Worm (Caenorhabditis elegans) whole organism, early embryonic: ENCODE data around the gene ceh-14.
A peak's percentile ranks its signal among the peaks of the same experiment; 100 is the strongest.

Experiments
- B0310.2 ChIP-seq: sonication (generic microtip); optimal IDR thresholded peaks from 2 replicates; lab custom pipeline; 2016; ENCODE audit warnings: mild to moderate bottlenecking, missing genetic modification characterization, missing compliant biosample characterization
- F13C5.2 ChIP-seq: sonication (generic microtip); optimal IDR thresholded peaks from 2 replicates; lab custom pipeline; 2017; ENCODE audit warnings: mild to moderate bottlenecking, missing genetic modification characterization, inconsistent platforms, missing compliant biosample characterization
- aly-1 ChIP-seq: sonication (generic microtip); optimal IDR thresholded peaks from 2 replicates; lab custom pipeline; 2016; ENCODE audit warnings: missing genetic modification characterization, missing compliant biosample characterization
- ama-1 ChIP-seq: fragments of 150-350 bp; optimal IDR thresholded peaks from 2 replicates; lab custom pipeline; 2014
- ceh-13 ChIP-seq: fragments of 200-800 bp; sonication (Bioruptor generic); optimal IDR thresholded peaks from 2 replicates; lab custom pipeline; 2018; ENCODE audit warnings: mild to moderate bottlenecking, missing genetic modification characterization, missing compliant biosample characterization
- ceh-36 ChIP-seq: sonication (generic microtip); optimal IDR thresholded peaks from 2 replicates; lab custom pipeline; 2016; ENCODE audit warnings: missing genetic modification characterization, inconsistent platforms, missing compliant biosample characterization
- ets-7 ChIP-seq: sonication (generic microtip); optimal IDR thresholded peaks from 2 replicates; lab custom pipeline; 2016; ENCODE audit warnings: missing genotype, missing genetic modification characterization, missing compliant biosample characterization
- flt-1 ChIP-seq: fragments of 200-800 bp; sonication (Bioruptor generic); IDR thresholded peaks from 2 replicates; pipeline ENCODE4 v1.3.6; 2022; ENCODE audit warnings: missing genetic modification characterization, missing compliant biosample characterization
- hmbx-1 ChIP-seq: sonication (generic microtip); optimal IDR thresholded peaks from 2 replicates; lab custom pipeline; 2016; ENCODE audit warnings: mild to moderate bottlenecking, missing genetic modification characterization, missing compliant biosample characterization
- hmg-4 ChIP-seq: fragments of 200-800 bp; sonication (Bioruptor generic); optimal IDR thresholded peaks from 2 replicates; lab custom pipeline; 2018; ENCODE audit warnings: mild to moderate bottlenecking, missing genetic modification characterization, missing compliant biosample characterization
- hnd-1 ChIP-seq: sonication (generic microtip); optimal IDR thresholded peaks from 2 replicates; lab custom pipeline; 2016; ENCODE audit warnings: missing genetic modification characterization, missing compliant biosample characterization
- pes-1 ChIP-seq: fragments of 200-800 bp; sonication (Bioruptor generic); IDR thresholded peaks from 2 replicates; pipeline ENCODE4 v1.3.6; 2022; ENCODE audit warnings: missing genetic modification reagents, missing genetic modification characterization, missing compliant biosample characterization
- scrt-1 ChIP-seq: fragments of 200-800 bp; sonication (Bioruptor generic); IDR thresholded peaks from 2 replicates; pipeline ENCODE4 v1.3.6; 2022; ENCODE audit warnings: missing genetic modification characterization, missing compliant biosample characterization
- sea-1 ChIP-seq: fragments of 200-800 bp; sonication (Bioruptor generic); conservative IDR thresholded peaks from 2 replicates; pipeline ENCODE4 v1.3.6; 2022; ENCODE audit warnings: missing genetic modification characterization, missing compliant biosample characterization
- tbx-11 ChIP-seq: fragments of 200-800 bp; sonication (Bioruptor generic); IDR thresholded peaks from 2 replicates; pipeline ENCODE4 v1.3.6; 2022; ENCODE audit warnings: missing genetic modification characterization, missing compliant biosample characterization
- tbx-37 ChIP-seq: fragments of 200-800 bp; sonication (Bioruptor generic); conservative IDR thresholded peaks from 2 replicates; pipeline ENCODE4 v1.3.6; 2022; ENCODE audit warnings: missing genetic modification reagents, missing genetic modification characterization, missing compliant biosample characterization
- tra-4 ChIP-seq: sonication (generic microtip); optimal IDR thresholded peaks from 2 replicates; lab custom pipeline; 2017; ENCODE audit warnings: missing genetic modification characterization, missing compliant biosample characterization

ceh-14 gene

DNA sequence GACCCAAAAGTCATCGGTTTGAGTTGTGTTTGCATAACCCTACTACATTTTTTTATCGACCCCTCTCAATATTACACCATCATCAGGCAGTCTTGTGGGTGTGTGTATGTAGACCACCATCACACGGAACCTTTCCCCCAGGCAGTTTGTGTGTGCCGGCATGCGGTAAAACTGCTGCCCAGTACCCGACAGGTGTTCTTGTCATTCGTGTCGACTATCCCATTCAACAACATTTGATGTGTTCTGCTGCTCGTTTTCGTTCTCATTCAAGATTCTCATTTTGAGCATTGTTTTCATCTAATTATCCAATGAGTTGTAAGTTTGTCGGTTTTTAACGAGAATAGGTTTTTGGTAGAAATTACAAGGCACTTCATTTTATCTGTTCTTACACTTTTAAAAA is 9.9 kb downstream of the ceh-14 start:
- TF ChIP-seq hmg-4 (no peak), B0310.2 (tag; lab: Kevin White, UChicago) (no peak), scrt-1 (GFP tag; lab: Robert Waterston, UW) (0 out of 2 replicates have a peak, but pooled peaks have one; percentile 40), F13C5.2 (tag; lab: Kevin White, UChicago) (no peak)

DNA sequence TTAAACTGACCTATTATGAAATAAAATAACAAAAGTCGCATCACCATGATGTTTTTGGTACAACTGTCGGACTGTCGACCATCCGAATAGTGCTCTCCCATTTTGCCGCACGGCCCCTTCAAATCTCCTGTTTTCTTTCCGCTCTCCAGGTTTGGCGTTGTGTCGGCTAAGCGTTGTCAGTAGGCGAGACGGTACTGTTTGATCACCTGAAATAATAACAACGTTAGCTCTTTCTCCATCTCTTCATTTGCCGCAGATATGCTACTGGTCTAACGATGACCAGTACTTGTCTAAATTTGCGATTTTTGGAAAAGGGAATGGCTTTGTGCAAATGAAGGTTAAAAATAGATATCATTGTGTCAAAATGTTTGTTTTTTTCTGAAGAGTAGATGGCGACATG is 13.0 kb downstream of the ceh-14 start, which contains the start of gene chts-1:
Gene chts-1, minus strand, starts transcription at position 101 of the 400 bp plus-strand sequence.
- TF ChIP-seq ets-7 (tag; lab: Kevin White, UChicago) (no peak), F13C5.2 (tag; lab: Kevin White, UChicago) (no peak), sea-1 (GFP tag; lab: Robert Waterston, UW) (no peak), ama-1 (lab: Kevin White, UChicago) (no peak), tra-4 (tag; lab: Kevin White, UChicago) (no peak), flt-1 (no peak), tbx-37 (GFP tag; lab: Robert Waterston, UW) (no peak), tbx-11 (GFP tag; lab: Robert Waterston, UW) (no peak), B0310.2 (tag; lab: Kevin White, UChicago) (no peak), hmbx-1 (no peak), aly-1 (no peak), hmg-4 (no peak)

DNA sequence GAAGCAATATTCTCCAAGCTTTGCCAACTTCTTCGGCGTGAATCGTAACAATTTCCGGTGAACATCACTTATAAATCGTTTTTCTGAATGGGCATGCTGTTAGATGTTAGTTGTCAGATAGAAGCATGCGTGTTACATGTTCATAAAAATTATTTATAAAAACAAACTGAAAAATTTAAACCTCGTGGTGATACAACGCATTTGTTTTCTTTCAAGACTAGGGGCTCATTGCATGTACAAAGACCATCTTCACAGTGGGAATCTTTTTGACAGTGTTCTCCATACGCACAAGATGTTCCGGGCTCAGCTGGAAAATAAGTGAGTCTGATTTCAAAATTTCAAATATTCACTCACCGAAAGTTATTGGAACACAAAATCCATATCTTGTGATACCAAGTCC is 19.8 kb downstream of the ceh-14 start:
- TF ChIP-seq aly-1 (no peak), hmbx-1 (no peak), F13C5.2 (tag; lab: Kevin White, UChicago) (no peak), ceh-13 (no peak), hmg-4 (no peak), ceh-36 (no peak), ets-7 (tag; lab: Kevin White, UChicago) (no peak), sea-1 (GFP tag; lab: Robert Waterston, UW) (no peak), B0310.2 (tag; lab: Kevin White, UChicago) (no peak), ama-1 (lab: Kevin White, UChicago) (no peak), hnd-1 (no peak), tra-4 (tag; lab: Kevin White, UChicago) (no peak), tbx-11 (GFP tag; lab: Robert Waterston, UW) (no peak), flt-1 (no peak), tbx-37 (GFP tag; lab: Robert Waterston, UW) (no peak), pes-1 (GFP tag; lab: Robert Waterston, UW) (no peak), scrt-1 (GFP tag; lab: Robert Waterston, UW) (no peak)

DNA sequence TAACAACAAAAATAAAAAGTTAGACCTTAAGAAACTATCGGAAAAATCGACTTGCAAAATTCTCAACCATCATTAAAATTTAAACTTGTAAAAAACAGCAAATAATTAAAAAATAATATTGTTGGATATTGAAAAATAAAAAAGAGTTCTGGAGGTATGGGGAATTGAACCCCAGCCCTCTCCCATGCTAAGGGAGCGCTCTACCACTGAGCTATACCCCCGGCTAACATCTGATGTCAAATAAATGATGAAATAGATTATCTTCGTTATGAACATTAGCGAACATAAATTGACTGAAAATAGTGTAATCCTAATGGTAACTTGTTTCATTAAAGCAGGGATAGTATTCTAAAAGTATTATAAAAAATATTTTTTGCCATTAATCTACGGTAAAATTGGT is 25.4 kb downstream of the ceh-14 start:
- 0 out of 2 replicates have a peak, but pooled peaks have one; percentile 39 for TF ChIP-seq flt-1
- no peak for TF ChIP-seq ceh-13
- no peak for TF ChIP-seq hmbx-1

DNA sequence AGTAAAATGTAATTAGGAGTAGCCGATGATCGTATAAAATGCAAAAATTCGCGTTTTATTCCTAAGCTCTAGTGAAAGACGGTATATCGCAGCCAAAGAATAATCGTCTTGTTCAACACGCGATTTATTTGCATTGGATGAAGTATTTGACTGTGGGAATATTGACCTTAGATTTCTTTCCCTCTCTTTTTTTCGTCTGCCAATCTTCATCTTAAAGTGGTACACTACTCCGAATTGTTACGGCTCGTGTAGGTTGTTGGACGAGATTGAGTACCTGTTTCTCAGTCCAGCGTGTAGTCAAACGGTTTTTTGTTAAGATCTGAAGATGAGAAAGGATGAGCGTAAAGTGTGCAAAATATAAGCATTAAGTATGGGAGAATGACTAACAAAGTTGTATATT is 26.0 kb downstream of the ceh-14 start, which contains the start of gene lgc-11:
Gene lgc-11, minus strand, starts transcription at position 101 of the 400 bp plus-strand sequence.
- TF ChIP-seq hnd-1: no peak

DNA sequence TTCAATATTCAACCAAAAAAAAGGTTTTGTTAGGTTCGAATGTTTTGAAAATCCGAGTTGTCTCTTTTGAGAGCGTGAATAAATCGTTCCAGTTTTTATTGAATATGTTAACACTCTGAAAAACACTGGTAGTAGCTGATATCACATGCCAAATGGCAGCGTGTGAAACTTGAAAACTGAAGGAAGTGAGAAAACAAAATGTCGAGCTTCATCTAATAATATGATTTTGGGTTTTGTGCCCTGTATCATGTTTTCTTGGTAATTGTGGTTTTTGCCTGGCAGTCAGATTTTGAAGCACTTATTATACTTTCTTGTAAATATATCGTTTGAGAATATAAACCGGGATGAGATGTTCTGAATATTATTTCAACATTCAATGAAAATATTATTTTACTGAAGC is 29.7 kb downstream of the ceh-14 start, which contains the start of gene F48E3.6:
Gene F48E3.6, minus strand, starts transcription at position 101 of the 400 bp plus-strand sequence.
- no peak for TF ChIP-seq ceh-13
- TF ChIP-seq hnd-1: no peak
- TF ChIP-seq ama-1 (lab: Kevin White, UChicago): no peak
- no peak for TF ChIP-seq ceh-36
- TF ChIP-seq F13C5.2 (tag; lab: Kevin White, UChicago): no peak
- no peak for TF ChIP-seq scrt-1 (GFP tag; lab: Robert Waterston, UW)

DNA sequence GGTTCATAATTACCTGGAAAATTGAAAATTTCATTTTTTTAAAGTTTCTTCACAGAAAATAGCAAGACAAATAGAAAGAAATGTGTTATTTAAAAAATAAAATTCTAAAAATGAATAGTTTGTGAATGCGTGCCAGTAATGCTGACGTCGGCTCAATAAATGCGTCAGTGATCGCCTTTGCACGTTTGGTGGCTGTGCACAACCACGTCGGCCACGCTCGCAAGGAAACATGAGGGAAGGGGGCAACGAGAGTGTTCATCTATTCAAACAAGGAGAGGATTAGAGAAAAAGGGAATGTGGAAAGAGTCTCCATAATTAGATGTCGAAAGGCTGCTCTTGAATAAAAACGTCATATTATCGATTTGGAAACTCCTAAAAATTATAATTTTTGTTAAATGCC is 31.6 kb downstream of the ceh-14 start, which contains the start of gene uggt-1:
Gene uggt-1, minus strand, starts transcription at position 13 of the 400 bp plus-strand sequence.
- TF ChIP-seq flt-1: peak; percentile 26; the same call in 1 of the 2 replicates
- no peak for TF ChIP-seq hmbx-1
- TF ChIP-seq tbx-11 (GFP tag; lab: Robert Waterston, UW): no peak
- peak; percentile 64 for TF ChIP-seq ceh-36
- peak; percentile 71 for TF ChIP-seq sea-1 (GFP tag; lab: Robert Waterston, UW)
- peak; percentile 85 for TF ChIP-seq F13C5.2 (tag; lab: Kevin White, UChicago)
- TF ChIP-seq hmg-4: peak; percentile 83
- no peak for TF ChIP-seq tra-4 (tag; lab: Kevin White, UChicago)

DNA sequence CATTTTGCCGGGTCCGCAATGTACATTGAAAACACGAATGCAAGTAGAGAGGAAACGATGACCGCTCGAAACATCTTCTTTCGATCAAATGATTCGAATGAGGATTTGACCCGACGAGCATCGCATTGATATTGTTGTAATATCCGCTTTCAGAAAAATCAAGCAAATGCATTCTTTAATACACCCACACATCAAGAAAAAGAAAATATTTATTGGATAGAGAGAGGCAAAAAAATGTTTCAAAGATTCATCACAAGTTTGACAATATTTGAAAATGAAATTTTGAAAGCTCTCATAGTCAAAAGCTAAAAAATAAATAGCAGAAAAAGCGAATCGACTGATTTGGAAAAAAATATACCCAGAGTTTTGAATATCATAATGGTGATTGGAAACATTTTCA is 37.0 kb downstream of the ceh-14 start, which contains the start of gene try-14:
Gene try-14, minus strand, starts transcription at position 101 of the 400 bp plus-strand sequence.
- TF ChIP-seq tra-4 (tag; lab: Kevin White, UChicago): no peak
- TF ChIP-seq hnd-1: no peak
- TF ChIP-seq F13C5.2 (tag; lab: Kevin White, UChicago): no peak
- no peak for TF ChIP-seq ets-7 (tag; lab: Kevin White, UChicago)
- no peak for TF ChIP-seq hmbx-1
- TF ChIP-seq scrt-1 (GFP tag; lab: Robert Waterston, UW): no peak
- no peak for TF ChIP-seq ama-1 (lab: Kevin White, UChicago)
- TF ChIP-seq pes-1 (GFP tag; lab: Robert Waterston, UW): no peak
- no peak for TF ChIP-seq ceh-13
- no peak for TF ChIP-seq tbx-37 (GFP tag; lab: Robert Waterston, UW)
- no peak for TF ChIP-seq hmg-4
- no peak for TF ChIP-seq flt-1
- no peak for TF ChIP-seq tbx-11 (GFP tag; lab: Robert Waterston, UW)
- no peak for TF ChIP-seq B0310.2 (tag; lab: Kevin White, UChicago)
- TF ChIP-seq sea-1 (GFP tag; lab: Robert Waterston, UW): no peak

DNA sequence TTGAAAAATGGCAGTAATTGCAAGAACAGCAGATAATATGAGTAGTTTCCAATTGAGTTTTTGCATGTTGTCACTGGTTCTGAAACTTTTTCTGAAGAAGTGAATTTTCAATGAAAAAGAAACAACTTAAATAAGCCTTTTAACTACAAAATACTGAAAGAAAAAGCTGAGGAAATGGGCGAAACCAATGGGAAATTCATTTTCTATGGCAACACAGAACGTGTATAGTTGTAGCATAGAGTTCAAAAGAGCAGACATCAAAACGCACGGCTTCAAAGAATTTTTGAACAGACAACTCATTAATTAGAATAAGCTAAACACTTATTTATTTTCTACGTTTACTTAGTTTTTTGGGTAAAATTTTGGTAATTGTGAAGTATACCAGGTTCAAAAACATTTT is 39.5 kb downstream of the ceh-14 start, which contains the start of gene F48E3.2:
Gene F48E3.2, minus strand, starts transcription at position 101 of the 400 bp plus-strand sequence.
- TF ChIP-seq hnd-1 (no peak), hmbx-1 (no peak), ets-7 (tag; lab: Kevin White, UChicago) (no peak), hmg-4 (no peak), B0310.2 (tag; lab: Kevin White, UChicago) (no peak), pes-1 (GFP tag; lab: Robert Waterston, UW) (no peak), ceh-13 (no peak), ceh-36 (no peak)
